Worm (Caenorhabditis elegans): ENCODE results near the gene rpl-38.
A peak's percentile ranks its signal among the peaks of the same experiment; 100 is the strongest.

rpl-38 gene

ce11 chrV:15480505-15481075 is 31.4 kb upstream of the rpl-38 start (continued):
- TF ChIP-seq hlh-11 (tag; optimal IDR thresholded peaks at IDR 0.05) (no peak), nhr-76 (tag; optimal IDR thresholded peaks at IDR 0.05) (no peak), unc-62 (GFP tag; optimal IDR thresholded peaks at IDR 0.05 in 1 of 2) (peak in 1 of 2 experiments; percentile 64), unc-62 (tag; optimal IDR thresholded peaks at IDR 0.05) (no peak), nhr-25 (tag; optimal IDR thresholded peaks at IDR 0.05; ENCODE audit: borderline replicate concordance, insufficient read depth) (no peak), aha-1 (tag) (peak; percentile 91), tra-1 (GFP tag; IDR thresholded peaks at IDR 0.05) (0 out of 2 replicates have a peak, but pooled peaks have one; percentile 27), hlh-30 (tag; optimal IDR thresholded peaks at IDR 0.05; ENCODE audit: insufficient read depth) (no peak), daf-19 (GFP tag; conservative IDR thresholded peaks at IDR 0.05) (no peak), arid-1 (GFP tag; conservative IDR thresholded peaks at IDR 0.05) (0 out of 2 replicates have a peak, but pooled peaks have one; percentile 30), lin-1 (GFP tag; IDR thresholded peaks at IDR 0.05) (0 out of 2 replicates have a peak, but pooled peaks have one; percentile 43), R02D3.7 (tag; optimal IDR thresholded peaks at IDR 0.05) (no peak), lin-38 (GFP tag; IDR thresholded peaks at IDR 0.05) (no peak), dmd-6 (GFP tag; IDR thresholded peaks at IDR 0.05) (no peak), spr-1 (tag; optimal IDR thresholded peaks at IDR 0.05) (no peak)

- no peak for TF ChIP-seq ZK337.2 (GFP tag; IDR thresholded peaks at IDR 0.05)
- TF ChIP-seq unc-62 (GFP tag; optimal IDR thresholded peaks at IDR 0.05 in 1 of 2) = no peak
- no peak for TF ChIP-seq unc-62 (tag; optimal IDR thresholded peaks at IDR 0.05)
- TF ChIP-seq nhr-102 (tag; optimal IDR thresholded peaks at IDR 0.05) = no peak
- peak; percentile 92 for TF ChIP-seq aha-1 (tag)
- no peak for TF ChIP-seq mxl-3 (GFP tag; optimal IDR thresholded peaks at IDR 0.05)
- TF ChIP-seq hmg-1.1 (GFP tag; IDR thresholded peaks at IDR 0.05) = no peak
- no peak for TF ChIP-seq hlh-11 (tag; optimal IDR thresholded peaks at IDR 0.05)
- no peak for TF ChIP-seq zfp-2 (tag; optimal IDR thresholded peaks at IDR 0.05)
Measured at ce11 chrV:15481374-15481773, 30.6 kb upstream of the rpl-38 start, which contains the start of gene nhr-150. Gene nhr-150 (minus strand): TSS chrV:15481465.

- peak; percentile 84 for TF ChIP-seq nhr-6 (tag; optimal IDR thresholded peaks at IDR 0.05)
- TF ChIP-seq daf-16 (GFP tag; optimal IDR thresholded peaks at IDR 0.05) = no peak
- TF ChIP-seq daf-16 (tag; optimal IDR thresholded peaks at IDR 0.05) = peak; percentile 64
- peak; percentile 56 for TF ChIP-seq nhr-28 (tag; optimal IDR thresholded peaks at IDR 0.05)
- no peak for TF ChIP-seq lir-3 (tag; optimal IDR thresholded peaks at IDR 0.05)
- peak; percentile 30 for TF ChIP-seq nhr-48 (tag; optimal IDR thresholded peaks at IDR 0.05)
- no peak for TF ChIP-seq hmg-1.1 (GFP tag; IDR thresholded peaks at IDR 0.05)
- TF ChIP-seq R02D3.7 (tag; optimal IDR thresholded peaks at IDR 0.05) = no peak
- TF ChIP-seq mdl-1 (tag; optimal IDR thresholded peaks at IDR 0.05) = peak in 1 of 2 experiments; percentile 3
- peak; percentile 47 for TF ChIP-seq dmd-6 (GFP tag; IDR thresholded peaks at IDR 0.05)
- peak; percentile 65 for TF ChIP-seq hlh-30 (tag; optimal IDR thresholded peaks at IDR 0.05; ENCODE audit: insufficient read depth)
- no peak for TF ChIP-seq snpc-4 (tag; optimal IDR thresholded peaks at IDR 0.05)
- TF ChIP-seq nhr-77 (tag; optimal IDR thresholded peaks at IDR 0.05) = peak; percentile 9
Measured at ce11 chrV:15483563-15483962, 28.4 kb upstream of the rpl-38 start.

ce11 chrV:15484537-15484936 is 27.4 kb upstream of the rpl-38 start, which contains the start of gene C06B8.3:
Gene C06B8.3 (minus strand): TSS chrV:15484637.
- no peak for TF ChIP-seq aly-2 (tag; optimal IDR thresholded peaks at IDR 0.05)
- no peak for TF ChIP-seq saeg-2 (GFP tag; IDR thresholded peaks at IDR 0.05)
- TF ChIP-seq F44E2.7 (GFP tag; IDR thresholded peaks at IDR 0.05) = no peak
- no peak for TF ChIP-seq fkh-10 (GFP tag; optimal IDR thresholded peaks at IDR 0.05)
- TF ChIP-seq zip-2 (tag; optimal IDR thresholded peaks at IDR 0.05) = no peak
- TF ChIP-seq ceh-32 (tag; optimal IDR thresholded peaks at IDR 0.05; ENCODE audit: poor library complexity) = no peak
- TF ChIP-seq mxl-2 (GFP tag; conservative IDR thresholded peaks at IDR 0.05) = no peak
- no peak for TF ChIP-seq mxl-3 (GFP tag; optimal IDR thresholded peaks at IDR 0.05)

Measured in whole organism, L4 larva.